Fruit fly (Drosophila melanogaster) whole organism, embryonic: ENCODE results near the gene Fife.

ENCODE experiments used
- CG10147 ChIP-seq: fragments of 200-800 bp; sonication (Bioruptor generic); optimal IDR thresholded peaks from 2 replicates; lab custom pipeline; 2019; ENCODE audit warnings: missing biosample characterization, mild to moderate bottlenecking, missing genetic modification characterization, moderate library complexity
- CG12299 ChIP-seq: fragments of 200-800 bp; sonication (Bioruptor generic); optimal IDR thresholded peaks from 2 replicates; lab custom pipeline; 2018; ENCODE audit warnings: missing biosample characterization, mild to moderate bottlenecking, missing genetic modification characterization
- CG14441 ChIP-seq: fragments of 200-800 bp; sonication (Bioruptor generic); IDR thresholded peaks from 2 replicates; pipeline ENCODE4 v1.3.6; 2022; ENCODE audit warnings: missing biosample characterization, missing genetic modification characterization
- CG15514 ChIP-seq: fragments of 200-800 bp; sonication (Bioruptor generic); optimal IDR thresholded peaks from 3 replicates; lab custom pipeline; 2017; ENCODE audit warnings: missing biosample characterization, missing genetic modification characterization, mild to moderate bottlenecking, moderate library complexity, missing genetic modification reagents
- CG17385 ChIP-seq: fragments of 200-800 bp; sonication (Bioruptor generic); optimal IDR thresholded peaks from 3 replicates; lab custom pipeline; 2018; ENCODE audit warnings: missing biosample characterization, mild to moderate bottlenecking, missing genetic modification characterization
- CG3065 ChIP-seq: fragments of 200-800 bp; sonication (Bioruptor generic); optimal IDR thresholded peaks from 2 replicates; lab custom pipeline; 2016; ENCODE audit warnings: missing biosample characterization, missing genetic modification characterization
- CG33213 ChIP-seq: fragments of 200-800 bp; sonication (Bioruptor generic); optimal IDR thresholded peaks from 3 replicates; lab custom pipeline; 2016; ENCODE audit warnings: missing biosample characterization, missing genetic modification characterization
- CG34376 ChIP-seq: fragments of 200-800 bp; sonication (Bioruptor generic); optimal IDR thresholded peaks from 2 replicates; lab custom pipeline; 2018; ENCODE audit warnings: missing biosample characterization, mild to moderate bottlenecking, missing genetic modification characterization
- CG4424 ChIP-seq: fragments of 200-800 bp; sonication (Bioruptor generic); optimal IDR thresholded peaks from 3 replicates; lab custom pipeline; 2016; ENCODE audit warnings: missing biosample characterization, missing genetic modification characterization
- CG5180 ChIP-seq: fragments of 200-800 bp; sonication (Bioruptor generic); optimal IDR thresholded peaks from 3 replicates; lab custom pipeline; 2017; ENCODE audit warnings: missing biosample characterization, missing genetic modification characterization, mild to moderate bottlenecking, moderate library complexity, missing genetic modification reagents
- CG5953 ChIP-seq: fragments of 200-800 bp; sonication (Bioruptor generic); IDR thresholded peaks from 2 replicates; pipeline ENCODE4 v1.3.6; 2022; ENCODE audit warnings: missing biosample characterization, missing genetic modification characterization
- CG7372 ChIP-seq: fragments of 200-800 bp; sonication (Bioruptor generic); IDR thresholded peaks from 2 replicates; pipeline ENCODE4 v1.3.6; 2022; ENCODE audit warnings: missing biosample characterization, missing genetic modification characterization
- CG7556 ChIP-seq: fragments of 200-800 bp; sonication (Bioruptor generic); optimal IDR thresholded peaks from 2 replicates; lab custom pipeline; 2017; ENCODE audit warnings: missing biosample characterization, mild to moderate bottlenecking, missing genetic modification characterization
- CG7928 ChIP-seq: fragments of 200-800 bp; sonication (Bioruptor generic); optimal IDR thresholded peaks from 2 replicates; lab custom pipeline; 2017; ENCODE audit warnings: missing biosample characterization, mild to moderate bottlenecking, missing genetic modification characterization
- CG8478 ChIP-seq: fragments of >200 bp; optimal IDR thresholded peaks from 2 replicates; lab custom pipeline; 2018
- CG9215 ChIP-seq: fragments of 200-800 bp; sonication (Bioruptor generic); IDR thresholded peaks from 2 replicates; pipeline ENCODE4 v1.3.6; 2022; ENCODE audit warnings: missing biosample characterization, missing genetic modification characterization
- CG9437 ChIP-seq: fragments of 200-800 bp; sonication (Bioruptor generic); optimal IDR thresholded peaks from 2 replicates; lab custom pipeline; 2018; ENCODE audit warnings: missing biosample characterization, mild to moderate bottlenecking, missing genetic modification characterization
- CG9932 ChIP-seq: fragments of 200-800 bp; sonication (Bioruptor generic); IDR thresholded peaks from 2 replicates; pipeline ENCODE4 v1.3.6; 2022; ENCODE audit warnings: missing biosample characterization, missing genetic modification characterization
- Fer1 ChIP-seq: fragments of 200-800 bp; sonication (Bioruptor generic); optimal IDR thresholded peaks from 2 replicates; lab custom pipeline; 2017; ENCODE audit warnings: missing biosample characterization, mild to moderate bottlenecking, missing genetic modification characterization
- H2.0 ChIP-seq: fragments of 200-800 bp; sonication (Bioruptor generic); IDR thresholded peaks from 2 replicates; pipeline ENCODE4 v1.3.6; 2022; ENCODE audit warnings: missing biosample characterization, missing genetic modification characterization
- HmgZ ChIP-seq: fragments of 200-800 bp; sonication (Bioruptor generic); optimal IDR thresholded peaks from 2 replicates; lab custom pipeline; 2018; ENCODE audit warnings: missing biosample characterization, mild to moderate bottlenecking, missing genetic modification characterization
- Lim3 ChIP-seq: fragments of 200-800 bp; sonication (Bioruptor generic); IDR thresholded peaks from 2 replicates; pipeline ENCODE4 v1.3.6; 2022; ENCODE audit warnings: missing biosample characterization, missing genetic modification characterization
- Med ChIP-seq: fragments of 200-800 bp; sonication (Bioruptor generic); peaks from one replicate; lab custom pipeline; 2016; ENCODE audit warnings: missing biosample characterization, missing genetic modification characterization, mild to moderate bottlenecking, inconsistent platforms, moderate library complexity
- Pdp1 ChIP-seq, 2 experiments: fragments of 200-800 bp; sonication (Bioruptor generic); optimal IDR thresholded peaks; 3 replicates each; lab custom pipeline; 2016; ENCODE audit warnings: missing biosample characterization in 2 of 2, missing genetic modification characterization in 2 of 2, mild to moderate bottlenecking in 1 of 2, moderate library complexity in 1 of 2
- Ptx1 ChIP-seq: fragments of 200-800 bp; sonication (Bioruptor generic); IDR thresholded peaks from 2 replicates; pipeline ENCODE4 v1.3.6; 2022; ENCODE audit warnings: missing biosample characterization, missing genetic modification characterization
- Scr ChIP-seq: fragments of 200-800 bp; sonication (Bioruptor generic); IDR thresholded peaks from 2 replicates; pipeline ENCODE4 v1.3.6; 2022; ENCODE audit warnings: missing biosample characterization, missing genetic modification characterization; ENCODE audit not compliant: partially characterized antibody
- Sin3A ChIP-seq: fragments of >200 bp; optimal IDR thresholded peaks from 2 replicates; lab custom pipeline; 2018
- Sry-δ ChIP-seq: fragments of 200-800 bp; sonication (Bioruptor generic); optimal IDR thresholded peaks from 2 replicates; lab custom pipeline; 2016; ENCODE audit warnings: missing biosample characterization, missing genetic modification characterization
- YL-1 ChIP-seq: fragments of 200-800 bp; sonication (Bioruptor generic); optimal IDR thresholded peaks from 3 replicates; lab custom pipeline; 2017; ENCODE audit warnings: missing biosample characterization, mild to moderate bottlenecking, missing genetic modification characterization
- ash1 ChIP-seq: fragments of 200-800 bp; sonication (Bioruptor generic); optimal IDR thresholded peaks from 2 replicates; lab custom pipeline; 2018; ENCODE audit warnings: missing biosample characterization, mild to moderate bottlenecking, missing genetic modification characterization
- cato ChIP-seq: fragments of 200-800 bp; sonication (Bioruptor generic); optimal IDR thresholded peaks from 2 replicates; lab custom pipeline; 2016; ENCODE audit warnings: missing biosample characterization, missing genetic modification characterization, borderline replicate concordance
- ems ChIP-seq: fragments of 200-800 bp; sonication (Bioruptor generic); optimal IDR thresholded peaks from 3 replicates; lab custom pipeline; 2016; ENCODE audit warnings: missing biosample characterization, missing genetic modification characterization
- gt ChIP-seq: fragments of 200-800 bp; sonication (Bioruptor generic); IDR thresholded peaks from 2 replicates; pipeline ENCODE4 v1.3.6; 2022; ENCODE audit warnings: missing biosample characterization, missing genetic modification characterization
- her ChIP-seq: fragments of 200-800 bp; sonication (Bioruptor generic); optimal IDR thresholded peaks from 2 replicates; lab custom pipeline; 2016; ENCODE audit warnings: missing biosample characterization, missing genetic modification characterization
- ind ChIP-seq: fragments of 200-800 bp; sonication (Bioruptor generic); optimal IDR thresholded peaks from 3 replicates; lab custom pipeline; 2016; ENCODE audit warnings: missing biosample characterization, missing genetic modification characterization
- knrl ChIP-seq: fragments of 200-800 bp; sonication (Bioruptor generic); IDR thresholded peaks from 3 replicates; pipeline ENCODE4 v1.3.6; 2022; ENCODE audit warnings: missing biosample characterization, missing genetic modification characterization; ENCODE audit not compliant: partially characterized antibody
- lilli ChIP-seq: fragments of 200-800 bp; sonication (Bioruptor generic); optimal IDR thresholded peaks from 3 replicates; lab custom pipeline; 2016; ENCODE audit warnings: missing biosample characterization, missing genetic modification characterization
- lmd ChIP-seq: fragments of 200-800 bp; sonication (Bioruptor generic); IDR thresholded peaks from 2 replicates; pipeline ENCODE4 v1.3.6; 2022; ENCODE audit warnings: missing biosample characterization, missing genetic modification characterization
- nau ChIP-seq: fragments of 200-800 bp; sonication (Bioruptor generic); optimal IDR thresholded peaks from 3 replicates; lab custom pipeline; 2017; ENCODE audit warnings: missing biosample characterization, mild to moderate bottlenecking, missing genetic modification characterization, missing genetic modification reagents
- nerfin-1 ChIP-seq: fragments of 200-800 bp; sonication (Bioruptor generic); optimal IDR thresholded peaks from 3 replicates; lab custom pipeline; 2019; ENCODE audit warnings: missing biosample characterization, mild to moderate bottlenecking, missing genetic modification characterization, moderate library complexity
- odd ChIP-seq: fragments of 200-800 bp; sonication (Bioruptor generic); optimal IDR thresholded peaks from 2 replicates; lab custom pipeline; 2017; ENCODE audit warnings: missing biosample characterization, mild to moderate bottlenecking, missing genetic modification characterization
- pb ChIP-seq: fragments of 200-800 bp; sonication (Bioruptor generic); optimal IDR thresholded peaks from 3 replicates; lab custom pipeline; 2016; ENCODE audit warnings: missing biosample characterization, missing genetic modification characterization
- phol ChIP-seq: fragments of 200-800 bp; sonication (Bioruptor generic); optimal IDR thresholded peaks from 3 replicates; lab custom pipeline; 2018; ENCODE audit warnings: missing biosample characterization, mild to moderate bottlenecking, missing genetic modification characterization, moderate library complexity
- pita ChIP-seq: fragments of 200-800 bp; sonication (Bioruptor generic); optimal IDR thresholded peaks from 2 replicates; lab custom pipeline; 2017; ENCODE audit warnings: missing biosample characterization, mild to moderate bottlenecking, missing genetic modification characterization
- pzg ChIP-seq: fragments of 200-800 bp; sonication (Bioruptor generic); optimal IDR thresholded peaks from 3 replicates; lab custom pipeline; 2018; ENCODE audit warnings: missing biosample characterization, mild to moderate bottlenecking, missing genetic modification characterization, moderate library complexity
- salm ChIP-seq: fragments of 200-800 bp; sonication (Bioruptor generic); optimal IDR thresholded peaks from 2 replicates; lab custom pipeline; 2018; ENCODE audit warnings: missing biosample characterization, mild to moderate bottlenecking, missing genetic modification characterization
- seq ChIP-seq: fragments of 200-800 bp; sonication (Bioruptor generic); IDR thresholded peaks from 2 replicates; pipeline ENCODE4 v1.3.6; 2022; ENCODE audit warnings: missing biosample characterization, missing genetic modification characterization
- sqz ChIP-seq: fragments of 200-800 bp; sonication (Bioruptor generic); optimal IDR thresholded peaks from 3 replicates; lab custom pipeline; 2018; ENCODE audit warnings: missing biosample characterization, mild to moderate bottlenecking, missing genetic modification characterization
- tna ChIP-seq: fragments of 200-800 bp; sonication (Bioruptor generic); IDR thresholded peaks from 2 replicates; pipeline ENCODE4 v1.3.6; 2022; ENCODE audit warnings: missing biosample characterization, missing genetic modification characterization; ENCODE audit not compliant: partially characterized antibody
- unpg ChIP-seq: fragments of 200-800 bp; sonication (Bioruptor generic); optimal IDR thresholded peaks from 3 replicates; lab custom pipeline; 2018; ENCODE audit warnings: missing biosample characterization, mild to moderate bottlenecking, missing genetic modification characterization, moderate library complexity

The Fife gene

DNA sequence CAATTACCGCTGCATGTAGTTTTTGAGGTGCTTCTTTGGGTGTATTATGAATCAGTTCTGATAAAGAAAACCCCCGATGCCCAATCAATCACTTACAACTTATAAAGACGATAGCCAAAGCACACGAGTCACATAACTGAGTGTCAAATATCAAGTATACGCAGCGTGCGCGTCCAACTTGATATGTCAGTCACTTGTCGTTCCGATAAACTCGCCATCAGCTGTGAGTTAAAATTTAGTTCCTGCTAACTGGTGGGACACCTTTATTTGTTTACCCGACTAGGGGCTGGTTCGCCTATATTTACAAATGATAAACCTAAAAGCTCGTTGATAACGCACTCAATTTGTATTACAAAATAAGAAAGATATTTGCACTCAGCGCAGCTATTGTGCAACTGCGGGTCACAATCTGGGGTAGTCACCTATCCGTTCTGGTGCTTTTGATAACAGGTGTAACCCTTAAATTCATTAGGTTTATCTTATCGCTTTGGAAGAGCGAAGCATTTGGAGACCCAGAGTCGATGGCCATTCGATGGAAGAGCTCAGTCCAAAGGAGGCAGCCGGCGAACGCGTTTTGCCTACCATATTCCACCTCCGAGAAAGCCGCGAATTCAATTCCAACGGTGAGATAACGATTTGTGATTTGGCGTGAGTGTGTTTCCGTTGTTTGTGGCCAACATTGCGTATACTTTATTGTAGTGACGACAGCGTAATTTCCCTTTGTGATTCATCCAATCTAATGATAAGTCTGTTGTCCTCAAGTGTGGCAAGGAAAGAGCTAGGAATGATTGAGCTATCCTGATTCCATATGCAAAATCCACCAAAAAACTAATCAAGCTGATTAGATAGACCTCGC lies 63.7 kb downstream of the Fife start, which contains the start of gene CG1246 (continued):
- TF ChIP-seq CG9932 (GFP tag; lab: Robert Waterston, UW) = no peak
- no peak for TF ChIP-seq salm (tag; lab: Kevin White, UChicago)
- TF ChIP-seq CG3065 = no peak
- TF ChIP-seq CG33213 (GFP tag; lab: Kevin White, UChicago) = no peak
- no peak for TF ChIP-seq Ptx1 (GFP tag; lab: Robert Waterston, UW)
- no peak for TF ChIP-seq sqz (GFP tag; lab: Kevin White, UChicago)
- TF ChIP-seq CG5953 (GFP tag; lab: Robert Waterston, UW) = no peak
- TF ChIP-seq odd (GFP tag; lab: Kevin White, UChicago) = peak; percentile 11
- TF ChIP-seq CG7556 (GFP tag; lab: Kevin White, UChicago) = no peak
- TF ChIP-seq CG5180 (GFP tag; lab: Kevin White, UChicago) = no peak
- no peak for TF ChIP-seq CG12299 (tag; lab: Kevin White, UChicago)
- TF ChIP-seq Pdp1 (GFP tag; optimal IDR thresholded peaks at IDR 0.05; lab: Kevin White, UChicago) = peak in 1 of 2 experiments; percentile 96
- TF ChIP-seq CG7928 = no peak
- TF ChIP-seq HmgZ (tag; lab: Kevin White, UChicago) = no peak
- no peak for TF ChIP-seq nerfin-1 (tag; lab: Kevin White, UChicago)
- TF ChIP-seq pita (GFP tag; lab: Kevin White, UChicago) = no peak
- TF ChIP-seq Med (GFP tag; lab: Kevin White, UChicago) = peak; percentile 34
- TF ChIP-seq ash1 (GFP tag; lab: Kevin White, UChicago) = no peak
- TF ChIP-seq CG9215 (GFP tag; lab: Robert Waterston, UW) = no peak
- TF ChIP-seq Lim3 (GFP tag; lab: Robert Waterston, UW) = no peak
- TF ChIP-seq CG7372 (GFP tag; lab: Robert Waterston, UW) = 0 out of 2 replicates have a peak, but pooled peaks have one; percentile 30
- no peak for TF ChIP-seq CG8478
- TF ChIP-seq CG15514 (GFP tag; lab: Kevin White, UChicago) = peak; percentile 33
- TF ChIP-seq CG10147 (GFP tag; lab: Kevin White, UChicago) = no peak
- TF ChIP-seq her (GFP tag; lab: Kevin White, UChicago) = no peak
- no peak for TF ChIP-seq phol (tag; lab: Kevin White, UChicago)
- no peak for TF ChIP-seq YL-1 (GFP tag; lab: Kevin White, UChicago)
- TF ChIP-seq nau (GFP tag; lab: Kevin White, UChicago) = no peak
- TF ChIP-seq CG17385 (GFP tag; lab: Kevin White, UChicago) = peak; percentile 5
- TF ChIP-seq CG9437 = no peak
- TF ChIP-seq CG4424 (GFP tag; lab: Kevin White, UChicago) = no peak
- TF ChIP-seq ems = no peak
- TF ChIP-seq Sry-δ (GFP tag; lab: Kevin White, UChicago) = no peak
- no peak for TF ChIP-seq lmd (GFP tag; lab: Robert Waterston, UW)
- no peak for TF ChIP-seq H2.0 (GFP tag; lab: Robert Waterston, UW)
- TF ChIP-seq tna (GFP tag; lab: Robert Waterston, UW) = no peak
- peak; percentile 39; the same call in 1 of the 2 replicates for TF ChIP-seq CG14441
- TF ChIP-seq Fer1 (GFP tag; lab: Kevin White, UChicago) = peak; percentile 70
- no peak for TF ChIP-seq pzg (GFP tag; lab: Kevin White, UChicago)
- TF ChIP-seq cato (GFP tag; lab: Kevin White, UChicago) = no peak
- no peak for TF ChIP-seq pb (GFP tag; lab: Kevin White, UChicago)
- TF ChIP-seq unpg (GFP tag; lab: Kevin White, UChicago) = no peak
- no peak for TF ChIP-seq ind (GFP tag; lab: Kevin White, UChicago)
- no peak for TF ChIP-seq lilli (GFP tag; lab: Kevin White, UChicago)
- no peak for TF ChIP-seq Sin3A (lab: Kevin White, UChicago)
- TF ChIP-seq gt (GFP tag; lab: Robert Waterston, UW) = no peak
- TF ChIP-seq knrl = no peak
- TF ChIP-seq Scr (GFP tag; lab: Robert Waterston, UW) = no peak
- TF ChIP-seq seq (GFP tag; lab: Robert Waterston, UW) = no peak
- TF ChIP-seq CG34376 (GFP tag; lab: Kevin White, UChicago) = peak; percentile 91
